Fruit fly (Drosophila melanogaster) whole organism, wandering third instar larva: ENCODE results near the gene comm3.
A peak's percentile ranks its signal among the peaks of the same experiment; 100 is the strongest.

Source experiments
- CG32264 ChIP-seq: fragments of 200-800 bp; sonication (Bioruptor generic); optimal IDR thresholded peaks from 2 replicates; lab custom pipeline; 2016; ENCODE audit warnings: missing biosample characterization, missing genetic modification characterization
- Dif ChIP-seq: fragments of 200-275, 200-300 bp; sonication (Bioruptor generic); optimal IDR thresholded peaks from 2 replicates; lab custom pipeline; 2018; ENCODE audit warnings: missing biosample characterization, missing genetic modification characterization; ENCODE audit not compliant: partially characterized antibody
- HLH106 ChIP-seq: fragments of 200-800 bp; optimal IDR thresholded peaks from 3 replicates; lab custom pipeline; 2019; ENCODE audit warnings: missing biosample characterization, mild to moderate bottlenecking, missing genetic modification characterization, moderate library complexity
- Hnf4 ChIP-seq: fragments of 200-800 bp; sonication (Bioruptor generic); optimal IDR thresholded peaks from 2 replicates; lab custom pipeline; 2016; ENCODE audit warnings: missing biosample characterization, mild to moderate bottlenecking, missing genetic modification characterization
- Hr78 ChIP-seq: fragments of >200 bp; optimal IDR thresholded peaks from 2 replicates; lab custom pipeline; 2017; ENCODE audit warnings: missing biosample characterization, missing genetic modification characterization
- Hr83 ChIP-seq: fragments of 200-300 bp; sonication (Bioruptor generic); optimal IDR thresholded peaks from 2 replicates; lab custom pipeline; 2016; ENCODE audit warnings: missing biosample characterization, mild to moderate bottlenecking, missing genetic modification characterization, moderate library complexity; ENCODE audit not compliant: poor library complexity, severe bottlenecking
- Jra ChIP-seq: sonication (Bioruptor generic); optimal IDR thresholded peaks from 2 replicates; lab custom pipeline; 2016; ENCODE audit warnings: missing biosample characterization, missing genetic modification characterization
- N ChIP-seq: fragments of >200 bp; optimal IDR thresholded peaks from 2 replicates; lab custom pipeline; 2018; ENCODE audit warnings: missing biosample characterization, missing external identifiers, missing genetic modification characterization
- OdsH ChIP-seq: fragments of 200-800 bp; sonication (Bioruptor generic); optimal IDR thresholded peaks from 2 replicates; lab custom pipeline; 2016; ENCODE audit warnings: missing biosample characterization, mild to moderate bottlenecking, missing genetic modification characterization
- Rel ChIP-seq, 2 experiments: fragments of 200-800 bp; sonication (Bioruptor generic) in 1 of 2; optimal IDR thresholded peaks; 2 replicates in 1 of 2; 3 replicates in 1 of 2; lab custom pipeline; 2016 to 2019; ENCODE audit warnings: mild to moderate bottlenecking in 2 of 2, missing biosample characterization in 2 of 2, missing genetic modification characterization in 2 of 2, moderate library complexity in 1 of 2
- Sp1 ChIP-seq: fragments of 200-800 bp; sonication (Bioruptor generic); optimal IDR thresholded peaks from 3 replicates; lab custom pipeline; 2019; ENCODE audit warnings: missing biosample characterization, mild to moderate bottlenecking, missing genetic modification characterization, moderate library complexity
- br ChIP-seq: fragments of 200-800 bp; sonication (Bioruptor generic); optimal IDR thresholded peaks from 2 replicates; lab custom pipeline; 2016; ENCODE audit warnings: missing biosample characterization, missing genetic modification characterization
- brk ChIP-seq: fragments of 200-800 bp; sonication (Bioruptor generic); optimal IDR thresholded peaks from 2 replicates; lab custom pipeline; 2016; ENCODE audit warnings: missing biosample characterization, mild to moderate bottlenecking, missing genetic modification characterization
- dl ChIP-seq, 2 experiments: fragments of 175-275, 200-275 bp in 1 of 2; fragments of 200-275 bp in 1 of 2; sonication (Bioruptor generic); optimal IDR thresholded peaks; lab custom pipeline; 2018; ENCODE audit warnings: mild to moderate bottlenecking in 2 of 2, missing biosample characterization in 2 of 2, missing genetic modification characterization in 2 of 2, moderate library complexity in 2 of 2; ENCODE audit not compliant: partially characterized antibody in 2 of 2, insufficient read depth in 1 of 2
- dmrt93B ChIP-seq: fragments of 200-800 bp; sonication (Bioruptor generic); optimal IDR thresholded peaks from 2 replicates; lab custom pipeline; 2018; ENCODE audit warnings: missing biosample characterization, mild to moderate bottlenecking, missing genetic modification characterization
- dsf ChIP-seq: sonication (Bioruptor generic); optimal IDR thresholded peaks from 2 replicates; lab custom pipeline; 2016; ENCODE audit warnings: missing biosample characterization, missing genetic modification characterization, borderline replicate concordance
- ey ChIP-seq: fragments of 200-800 bp; sonication (Bioruptor generic); optimal IDR thresholded peaks from 2 replicates; lab custom pipeline; 2016; ENCODE audit warnings: missing biosample characterization, missing genetic modification characterization
- foxo ChIP-seq, 2 experiments: fragments of 200-800 bp; sonication (Bioruptor generic); optimal IDR thresholded peaks; 2 replicates in 1 of 2; 3 replicates in 1 of 2; lab custom pipeline; 2016 to 2017; ENCODE audit warnings: missing biosample characterization in 2 of 2, missing genetic modification characterization in 2 of 2
- fru ChIP-seq: fragments of 200-800 bp; sonication (Bioruptor generic); optimal IDR thresholded peaks from 3 replicates; lab custom pipeline; 2016; ENCODE audit warnings: missing biosample characterization, mild to moderate bottlenecking, missing genetic modification characterization
- h ChIP-seq: fragments of 200-800 bp; sonication (Bioruptor generic); optimal IDR thresholded peaks from 3 replicates; lab custom pipeline; 2016; ENCODE audit warnings: missing biosample characterization, mild to moderate bottlenecking, missing genetic modification characterization
- jim ChIP-seq: fragments of 175-275, 200-325 bp; sonication (Bioruptor generic); optimal IDR thresholded peaks from 2 replicates; lab custom pipeline; 2016; ENCODE audit warnings: missing biosample characterization, mild to moderate bottlenecking, missing genetic modification characterization
- pan ChIP-seq: fragments of >200 bp; optimal IDR thresholded peaks from 2 replicates; lab custom pipeline; 2017
- psq ChIP-seq: fragments of 200-800 bp; sonication (Bioruptor generic); optimal IDR thresholded peaks from 3 replicates; lab custom pipeline; 2017; ENCODE audit warnings: missing biosample characterization, mild to moderate bottlenecking, missing genetic modification characterization, moderate library complexity
- rgr ChIP-seq: fragments of 200-800 bp; sonication (Bioruptor generic); optimal IDR thresholded peaks from 3 replicates; lab custom pipeline; 2016; ENCODE audit warnings: missing biosample characterization, mild to moderate bottlenecking, missing genetic modification characterization
- tai ChIP-seq: sonication (Bioruptor generic); optimal IDR thresholded peaks from 2 replicates; lab custom pipeline; 2016; ENCODE audit warnings: missing biosample characterization, missing genetic modification characterization
- usp ChIP-seq: fragments of >200 bp; optimal IDR thresholded peaks from 2 replicates; lab custom pipeline; 2017; ENCODE audit warnings: missing biosample characterization, missing genetic modification characterization
- woc ChIP-seq: sonication (Bioruptor generic); optimal IDR thresholded peaks from 2 replicates; lab custom pipeline; 2016; ENCODE audit warnings: missing biosample characterization, mild to moderate bottlenecking, missing genetic modification characterization

The comm3 gene

dm6 chr3L:15592536-15593260, 54.9 kb downstream of the comm3 start:
- TF ChIP-seq psq (GFP tag; lab: Kevin White, UChicago) (no peak), brk (GFP tag; lab: Kevin White, UChicago) (no peak), dmrt93B (GFP tag; lab: Kevin White, UChicago) (no peak), pan (lab: Kevin White, UChicago) (no peak), CG32264 (GFP tag; lab: Kevin White, UChicago) (no peak), ey (no peak), HLH106 (tag; lab: Kevin White, UChicago) (peak; percentile 19)

- TF ChIP-seq dsf: no peak
- no peak for TF ChIP-seq usp (GFP tag; lab: Kevin White, UChicago)
Observed at dm6 chr3L:15590803-15591597, 56.6 kb downstream of the comm3 start.

- TF ChIP-seq woc (GFP tag; lab: Kevin White, UChicago) (no peak), tai (no peak), Sp1 (no peak), Jra (GFP tag; lab: Kevin White, UChicago) (no peak), jim (no peak), h (GFP tag; lab: Kevin White, UChicago) (no peak), rgr (GFP tag; lab: Kevin White, UChicago) (no peak), fru (GFP tag; lab: Kevin White, UChicago) (no peak), brk (GFP tag; lab: Kevin White, UChicago) (no peak), dsf (no peak), N (no peak), Dif (GFP tag; lab: Kevin White, UChicago) (no peak), Hr78 (GFP tag; lab: Kevin White, UChicago) (no peak), dmrt93B (GFP tag; lab: Kevin White, UChicago) (no peak), dl (GFP tag; optimal IDR thresholded peaks at IDR 0.05; lab: Kevin White, UChicago; ENCODE audit: insufficient read depth in 1 of 2, partially characterized antibody in 2 of 2) (no peak)
Observed at dm6 chr3L:15589746-15590145, 57.8 kb downstream of the comm3 start.

- TF ChIP-seq OdsH (GFP tag; lab: Kevin White, UChicago): peak; percentile 36
- TF ChIP-seq Hr83 (GFP tag; lab: Kevin White, UChicago): peak; percentile 44
- no peak for TF ChIP-seq tai
- TF ChIP-seq Rel (GFP tag; optimal IDR thresholded peaks at IDR 0.05; lab: Kevin White, UChicago): no peak
- peak; percentile 50 for TF ChIP-seq Rel (tag; optimal IDR thresholded peaks at IDR 0.05; lab: Kevin White, UChicago)
- TF ChIP-seq Hnf4 (GFP tag; lab: Kevin White, UChicago): peak; percentile 23
- peak; percentile 57 for TF ChIP-seq Sp1
- TF ChIP-seq woc (GFP tag; lab: Kevin White, UChicago): peak; percentile 5
- peak; percentile 97 for TF ChIP-seq psq (GFP tag; lab: Kevin White, UChicago)
- TF ChIP-seq N: no peak
- TF ChIP-seq br (GFP tag; lab: Kevin White, UChicago): peak; percentile 44
- TF ChIP-seq fru (GFP tag; lab: Kevin White, UChicago): no peak
- peak; percentile 19 for TF ChIP-seq h (GFP tag; lab: Kevin White, UChicago)
- peak; percentile 55 for TF ChIP-seq HLH106 (tag; lab: Kevin White, UChicago)
- TF ChIP-seq foxo (GFP tag; optimal IDR thresholded peaks at IDR 0.05; lab: Kevin White, UChicago): peak in 1 of 2 experiments; percentile 44
- peak; percentile 57 for TF ChIP-seq rgr (GFP tag; lab: Kevin White, UChicago)
Observed at dm6 chr3L:15588514-15589138, 58.9 kb downstream of the comm3 start, which contains the start of gene RhoGAP71E. Gene RhoGAP71E, plus strand, starts transcription at chr3L:15588860.
